Fruit fly (Drosophila melanogaster): ENCODE results near the gene CG10616.

CG10616 gene

dm6 chr3L:12471471-12471978 is at the start of gene CG10616 (continued):
- peak; percentile 1 for TF ChIP-seq CG2120 (GFP tag; optimal IDR thresholded peaks at IDR 0.05)
- no peak for TF ChIP-seq chm (GFP tag; IDR thresholded peaks at IDR 0.05)
- peak; percentile 66 for TF ChIP-seq CG9797 (GFP tag; optimal IDR thresholded peaks at IDR 0.05)
- no peak for TF ChIP-seq bcd (GFP tag; optimal IDR thresholded peaks at IDR 0.05)
- no peak for TF ChIP-seq yki (optimal IDR thresholded peaks at IDR 0.05)
- peak; percentile 95 for TF ChIP-seq hbn (GFP tag; IDR thresholded peaks at IDR 0.05; ENCODE audit: partially characterized antibody)
- no peak for TF ChIP-seq CG11085 (GFP tag; IDR thresholded peaks at IDR 0.05)
- TF ChIP-seq MBD-R2 (GFP tag; IDR thresholded peaks at IDR 0.05), result peak; percentile 57
- TF ChIP-seq pum (GFP tag; optimal IDR thresholded peaks at IDR 0.05), result no peak
- no peak for TF ChIP-seq Dip2 (GFP tag; IDR thresholded peaks at IDR 0.05)
- no peak for TF ChIP-seq Sox100B (GFP tag; optimal IDR thresholded peaks at IDR 0.05)
- no peak for TF ChIP-seq CG3281 (GFP tag; optimal IDR thresholded peaks at IDR 0.05)
- no peak for TF ChIP-seq cwo (GFP tag; optimal IDR thresholded peaks at IDR 0.05)
- peak; percentile 97 for TF ChIP-seq Doc3 (GFP tag; IDR thresholded peaks at IDR 0.05; ENCODE audit: partially characterized antibody)
- no peak for TF ChIP-seq Adf1 (GFP tag; IDR thresholded peaks at IDR 0.05)
- TF ChIP-seq CG4854 (GFP tag; optimal IDR thresholded peaks at IDR 0.05), result no peak
- TF ChIP-seq Mrtf (GFP tag; IDR thresholded peaks at IDR 0.05), result no peak
- no peak for TF ChIP-seq Aef1 (GFP tag; IDR thresholded peaks at IDR 0.05)
- no peak for TF ChIP-seq bowl (GFP tag; IDR thresholded peaks at IDR 0.05)
- peak; percentile 99 for TF ChIP-seq Dll (GFP tag; IDR thresholded peaks at IDR 0.05; ENCODE audit: partially characterized antibody)
- no peak for TF ChIP-seq Drgx (GFP tag; IDR thresholded peaks at IDR 0.05)
- TF ChIP-seq mirr (GFP tag; optimal IDR thresholded peaks at IDR 0.05), result no peak
- no peak for TF ChIP-seq sob (GFP tag; IDR thresholded peaks at IDR 0.05)
- TF ChIP-seq CG12071 (GFP tag; optimal IDR thresholded peaks at IDR 0.05), result no peak
- TF ChIP-seq da (GFP tag; optimal IDR thresholded peaks at IDR 0.05), result no peak
- TF ChIP-seq Hey (tag; optimal IDR thresholded peaks at IDR 0.05), result no peak
- no peak for TF ChIP-seq HHEX (GFP tag; optimal IDR thresholded peaks at IDR 0.05)
- no peak for TF ChIP-seq CG3407 (GFP tag; optimal IDR thresholded peaks at IDR 0.05)
- no peak for TF ChIP-seq CG6175 (GFP tag; IDR thresholded peaks at IDR 0.05)
- TF ChIP-seq CG32772 (GFP tag; IDR thresholded peaks at IDR 0.05), result no peak
- peak; percentile 73 for TF ChIP-seq pzg (GFP tag; optimal IDR thresholded peaks at IDR 0.05)
- no peak for TF ChIP-seq fd96Cb (tag; optimal IDR thresholded peaks at IDR 0.05)
- TF ChIP-seq B-H2 (GFP tag; optimal IDR thresholded peaks at IDR 0.05), result no peak
- TF ChIP-seq crp (GFP tag; optimal IDR thresholded peaks at IDR 0.05), result no peak
- TF ChIP-seq ftz-f1 (GFP tag; optimal IDR thresholded peaks at IDR 0.05), result no peak
- peak; percentile 66 for TF ChIP-seq ato (GFP tag; IDR thresholded peaks at IDR 0.05; ENCODE audit: partially characterized antibody)
- no peak for TF ChIP-seq CG7928 (GFP tag; optimal IDR thresholded peaks at IDR 0.05)
- TF ChIP-seq sd (tag; optimal IDR thresholded peaks at IDR 0.05), result no peak
- TF ChIP-seq CG6765 (GFP tag; optimal IDR thresholded peaks at IDR 0.05), result no peak
- TF ChIP-seq CG5953 (GFP tag; IDR thresholded peaks at IDR 0.05), result no peak
- no peak for TF ChIP-seq CG14965 (GFP tag; optimal IDR thresholded peaks at IDR 0.05; ENCODE audit: borderline replicate concordance)
- TF ChIP-seq CG18476 (GFP tag; optimal IDR thresholded peaks at IDR 0.05), result no peak
- peak; percentile 86; the same call in 2 of the 3 replicates for TF ChIP-seq CG34224 (GFP tag; IDR thresholded peaks at IDR 0.05; ENCODE audit: partially characterized antibody)
- TF ChIP-seq CG34376 (GFP tag; optimal IDR thresholded peaks at IDR 0.05), result no peak
- TF ChIP-seq Ptx1 (GFP tag; IDR thresholded peaks at IDR 0.05), result no peak
- TF ChIP-seq CG2875 (GFP tag; optimal IDR thresholded peaks at IDR 0.05), result no peak
- no peak for TF ChIP-seq CG17612 (GFP tag; IDR thresholded peaks at IDR 0.05)
- no peak for TF ChIP-seq Elba2 (GFP tag; optimal IDR thresholded peaks at IDR 0.05)
- no peak for TF ChIP-seq kni (GFP tag; optimal IDR thresholded peaks at IDR 0.05)
- TF ChIP-seq maf-S (GFP tag; optimal IDR thresholded peaks at IDR 0.05), result no peak
- no peak for TF ChIP-seq onecut (GFP tag; IDR thresholded peaks at IDR 0.05)
